Fruit fly (Drosophila melanogaster) whole organism, pupa: Measurements from ENCODE around the gene CG34299.

ENCODE experiments used
- CG10348 ChIP-seq: fragments of 200-800 bp; sonication (Bioruptor generic); IDR thresholded peaks from 2 replicates; pipeline ENCODE4 v1.3.6; 2022; ENCODE audit warnings: missing biosample characterization, missing genetic modification characterization
- CG12605 ChIP-seq: fragments of 200-800 bp; sonication (Bioruptor generic); IDR thresholded peaks from 2 replicates; pipeline ENCODE4 v1.3.6; 2022; ENCODE audit warnings: missing biosample characterization, missing genetic modification characterization
- CG13204 ChIP-seq: fragments of 200-800 bp; sonication (Bioruptor generic); optimal IDR thresholded peaks from 2 replicates; lab custom pipeline; 2018; ENCODE audit warnings: missing biosample characterization, mild to moderate bottlenecking, missing genetic modification characterization, moderate library complexity
- CG14655 ChIP-seq: fragments of 200-800 bp; sonication (Bioruptor generic); optimal IDR thresholded peaks from 3 replicates; lab custom pipeline; 2017; ENCODE audit warnings: mild to moderate bottlenecking, missing biosample characterization, missing genetic modification reagents, missing genetic modification characterization
- CG15710 ChIP-seq: fragments of 200-800 bp; sonication (Bioruptor generic); optimal IDR thresholded peaks from 2 replicates; lab custom pipeline; 2018; ENCODE audit warnings: missing biosample characterization, mild to moderate bottlenecking, missing genetic modification characterization, moderate library complexity
- CG17806 ChIP-seq: fragments of 200-800 bp; sonication (Bioruptor generic); optimal IDR thresholded peaks from 2 replicates; lab custom pipeline; 2018; ENCODE audit warnings: missing biosample characterization, mild to moderate bottlenecking, missing genetic modification characterization, moderate library complexity
- CG32121 ChIP-seq: fragments of 200-800 bp; sonication (Bioruptor generic); IDR thresholded peaks from 2 replicates; pipeline ENCODE4 v1.3.6; 2022; ENCODE audit warnings: missing biosample characterization, missing genetic modification characterization
- CG34367 ChIP-seq: fragments of 200-800 bp; sonication (Bioruptor generic); optimal IDR thresholded peaks from 2 replicates; lab custom pipeline; 2018; ENCODE audit warnings: missing biosample characterization, mild to moderate bottlenecking, missing genetic modification characterization
- CG4496 ChIP-seq: fragments of 200-800 bp; sonication (Bioruptor generic); IDR thresholded peaks from 3 replicates; pipeline ENCODE4 v1.3.6; 2022; ENCODE audit warnings: missing biosample characterization, missing genetic modification characterization
- CG8159 ChIP-seq: fragments of 200-800 bp; sonication (Bioruptor generic); optimal IDR thresholded peaks from 3 replicates; lab custom pipeline; 2018; ENCODE audit warnings: missing biosample characterization, mild to moderate bottlenecking, missing genetic modification characterization, moderate library complexity
- CG8301 ChIP-seq: fragments of 200-800 bp; sonication (Bioruptor generic); optimal IDR thresholded peaks from 2 replicates; lab custom pipeline; 2018; ENCODE audit warnings: missing biosample characterization, mild to moderate bottlenecking, missing genetic modification characterization
- CG9948 ChIP-seq: fragments of 200-800 bp; sonication (Bioruptor generic); optimal IDR thresholded peaks from 2 replicates; lab custom pipeline; 2018; ENCODE audit warnings: missing biosample characterization, mild to moderate bottlenecking, missing genetic modification characterization, moderate library complexity
- D1 ChIP-seq: fragments of 200-800 bp; sonication (Bioruptor generic); optimal IDR thresholded peaks from 2 replicates; lab custom pipeline; 2018; ENCODE audit warnings: missing biosample characterization, mild to moderate bottlenecking, missing genetic modification characterization, moderate library complexity
- EcR ChIP-seq: fragments of 200-800 bp; sonication (Bioruptor generic); optimal IDR thresholded peaks from 3 replicates; lab custom pipeline; 2019; ENCODE audit warnings: missing biosample characterization, missing genetic modification characterization, mild to moderate bottlenecking, moderate library complexity, missing genetic modification reagents
- Ets98B ChIP-seq: fragments of 200-800 bp; sonication (Bioruptor generic); IDR thresholded peaks from 2 replicates; pipeline ENCODE4 v1.3.6; 2022; ENCODE audit warnings: missing biosample characterization, missing genetic modification characterization
- Pif1A ChIP-seq: fragments of 200-800 bp; sonication (Bioruptor generic); optimal IDR thresholded peaks from 3 replicates; lab custom pipeline; 2016; ENCODE audit warnings: missing biosample characterization, missing genetic modification characterization
- Pif1B ChIP-seq: fragments of 200-800 bp; sonication (Bioruptor generic); optimal IDR thresholded peaks from 3 replicates; lab custom pipeline; 2016; ENCODE audit warnings: missing biosample characterization, missing genetic modification characterization
- Snoo ChIP-seq: fragments of 200-800 bp; sonication (Bioruptor generic); optimal IDR thresholded peaks from 3 replicates; lab custom pipeline; 2017; ENCODE audit warnings: missing biosample characterization, mild to moderate bottlenecking, missing genetic modification characterization, inconsistent platforms
- fd96Ca ChIP-seq: fragments of 200-800 bp; sonication (Bioruptor generic); IDR thresholded peaks from 3 replicates; pipeline ENCODE4 v1.3.6; 2022; ENCODE audit warnings: missing biosample characterization, missing genetic modification characterization
- gl ChIP-seq: fragments of 200-800 bp; sonication (Bioruptor generic); optimal IDR thresholded peaks from 2 replicates; lab custom pipeline; 2018; ENCODE audit warnings: missing biosample characterization, mild to moderate bottlenecking, missing genetic modification characterization
- rn ChIP-seq: fragments of 200-800 bp; sonication (Bioruptor generic); IDR thresholded peaks from 2 replicates; pipeline ENCODE4 v1.3.6; 2022; ENCODE audit warnings: missing biosample characterization, missing genetic modification characterization

Gene CG34299

DNA sequence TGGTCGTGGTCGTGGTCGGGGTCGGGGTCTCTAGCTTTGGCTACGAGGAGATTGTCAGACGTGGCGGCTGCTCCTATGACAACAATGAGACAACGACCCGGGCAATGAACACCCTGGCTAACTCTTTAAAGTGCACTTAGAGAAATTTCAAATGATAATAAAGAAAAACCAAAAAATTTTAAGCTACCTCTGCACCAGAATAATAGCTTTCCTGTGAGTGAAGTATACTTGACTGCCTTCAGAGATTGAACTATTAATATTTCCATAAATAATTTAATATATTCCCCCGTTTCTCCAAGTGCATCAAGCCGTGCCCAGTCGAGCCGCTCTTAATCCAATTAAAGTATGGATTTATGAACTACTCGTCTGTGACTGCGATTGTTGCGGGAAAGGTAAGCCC, 14.3 kb downstream of the CG34299 start:
- no peak for TF ChIP-seq CG12605 (GFP tag; lab: Robert Waterston, UW)
- no peak for TF ChIP-seq EcR (GFP tag; lab: Kevin White, UChicago)
- peak; percentile 56 for TF ChIP-seq CG17806
- peak; percentile 52 for TF ChIP-seq CG34367 (tag; lab: Kevin White, UChicago)
- peak; percentile 58 for TF ChIP-seq CG8159
- TF ChIP-seq CG13204 (GFP tag; lab: Kevin White, UChicago) = peak; percentile 8
- TF ChIP-seq gl (tag; lab: Kevin White, UChicago) = no peak
- TF ChIP-seq CG10348 = no peak
- peak; percentile 34; the same call in 1 of the 2 replicates for TF ChIP-seq CG32121 (GFP tag; lab: Robert Waterston, UW)
- peak; percentile 64 for TF ChIP-seq CG9948 (tag; lab: Kevin White, UChicago)
- peak; percentile 70 for TF ChIP-seq Pif1B
- peak; percentile 67 for TF ChIP-seq CG15710 (tag; lab: Kevin White, UChicago)
- peak; percentile 74 for TF ChIP-seq Pif1A
- TF ChIP-seq D1 (tag; lab: Kevin White, UChicago) = no peak
- peak; percentile 55; the same call in 1 of the 3 replicates for TF ChIP-seq fd96Ca
- peak; percentile 66; the same call in 2 of the 3 replicates for TF ChIP-seq CG4496 (GFP tag; lab: Robert Waterston, UW)
- peak; percentile 31 for TF ChIP-seq CG8301
- peak; percentile 56 for TF ChIP-seq Snoo (tag; lab: Kevin White, UChicago)
- 0 out of 2 replicates have a peak, but pooled peaks have one; percentile 31 for TF ChIP-seq rn
- TF ChIP-seq CG14655 (GFP tag; lab: Kevin White, UChicago) = peak; percentile 45
- TF ChIP-seq Ets98B (GFP tag; lab: Robert Waterston, UW) = peak; percentile 14; the same call in 1 of the 2 replicates

DNA sequence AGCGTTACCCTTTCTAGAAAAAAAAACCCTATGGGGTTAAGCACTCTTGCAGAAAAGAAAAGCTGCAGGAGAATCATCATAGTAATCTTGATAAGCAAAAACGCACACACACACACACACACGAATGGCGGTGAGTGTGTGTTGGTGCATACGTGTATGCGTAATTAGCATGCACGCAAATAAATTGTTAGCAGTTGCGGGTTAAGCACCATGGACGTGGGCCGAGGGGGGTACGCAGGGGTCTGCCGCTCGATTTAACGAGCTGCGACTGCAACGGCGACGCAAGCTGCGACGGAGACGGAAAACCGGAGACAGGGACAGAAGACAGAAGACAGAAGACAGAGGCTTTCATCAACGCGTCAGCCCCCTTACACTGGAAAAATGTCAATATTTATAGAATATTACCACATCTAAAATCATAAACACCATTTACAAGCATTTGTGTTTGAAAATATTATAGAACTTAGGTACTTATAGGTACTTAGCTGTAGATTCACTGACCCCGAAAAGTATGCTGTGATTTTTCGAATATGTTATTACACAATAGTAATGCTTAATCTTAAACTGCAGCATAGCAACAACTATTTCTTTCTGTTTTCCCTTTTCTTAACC, 15.4 kb downstream of the CG34299 start:
- TF ChIP-seq CG8159 = peak; percentile 51
- TF ChIP-seq CG13204 (GFP tag; lab: Kevin White, UChicago) = peak; percentile 58
- peak; percentile 65 for TF ChIP-seq EcR (GFP tag; lab: Kevin White, UChicago)
- peak; percentile 20; the same call in 1 of the 3 replicates for TF ChIP-seq fd96Ca
- TF ChIP-seq CG17806 = peak; percentile 74
- no peak for TF ChIP-seq Pif1B
- no peak for TF ChIP-seq CG32121 (GFP tag; lab: Robert Waterston, UW)
- TF ChIP-seq gl (tag; lab: Kevin White, UChicago) = no peak
- TF ChIP-seq CG12605 (GFP tag; lab: Robert Waterston, UW) = peak; percentile 25; the same call in 1 of the 2 replicates
- peak; percentile 41 for TF ChIP-seq CG15710 (tag; lab: Kevin White, UChicago)
- TF ChIP-seq CG9948 (tag; lab: Kevin White, UChicago) = peak; percentile 73
- no peak for TF ChIP-seq Snoo (tag; lab: Kevin White, UChicago)
- TF ChIP-seq rn = 0 out of 2 replicates have a peak, but pooled peaks have one; percentile 15
- TF ChIP-seq CG8301 = no peak
- TF ChIP-seq CG34367 (tag; lab: Kevin White, UChicago) = peak; percentile 67
- peak; percentile 68; the same call in 2 of the 3 replicates for TF ChIP-seq CG4496 (GFP tag; lab: Robert Waterston, UW)
- TF ChIP-seq CG10348 = no peak
- TF ChIP-seq Pif1A = no peak
- TF ChIP-seq, all 21 proteins: peak for 11

- TF ChIP-seq CG12605 (GFP tag; lab: Robert Waterston, UW) (peak; percentile 97), CG13204 (GFP tag; lab: Kevin White, UChicago) (peak; percentile 96), D1 (tag; lab: Kevin White, UChicago) (peak; percentile 91), gl (tag; lab: Kevin White, UChicago) (peak; percentile 94), CG8301 (peak; percentile 92), CG8159 (peak; percentile 94), CG4496 (GFP tag; lab: Robert Waterston, UW) (peak; percentile 99), CG15710 (tag; lab: Kevin White, UChicago) (peak; percentile 99), rn (peak; percentile 94), CG34367 (tag; lab: Kevin White, UChicago) (peak; percentile 98), Pif1A (peak; percentile 93), Snoo (tag; lab: Kevin White, UChicago) (peak; percentile 65), CG9948 (tag; lab: Kevin White, UChicago) (peak; percentile 96), CG17806 (peak; percentile 97), Ets98B (GFP tag; lab: Robert Waterston, UW) (peak; percentile 97), fd96Ca (peak; percentile 96), CG14655 (GFP tag; lab: Kevin White, UChicago) (peak; percentile 94), Pif1B (peak; percentile 90), EcR (GFP tag; lab: Kevin White, UChicago) (peak; percentile 39), CG10348 (peak; percentile 85), CG32121 (GFP tag; lab: Robert Waterston, UW) (peak; percentile 95)
These were observed 16.0 kb downstream of the CG34299 start for dm6 chr3R:30265420-30265819.

DNA sequence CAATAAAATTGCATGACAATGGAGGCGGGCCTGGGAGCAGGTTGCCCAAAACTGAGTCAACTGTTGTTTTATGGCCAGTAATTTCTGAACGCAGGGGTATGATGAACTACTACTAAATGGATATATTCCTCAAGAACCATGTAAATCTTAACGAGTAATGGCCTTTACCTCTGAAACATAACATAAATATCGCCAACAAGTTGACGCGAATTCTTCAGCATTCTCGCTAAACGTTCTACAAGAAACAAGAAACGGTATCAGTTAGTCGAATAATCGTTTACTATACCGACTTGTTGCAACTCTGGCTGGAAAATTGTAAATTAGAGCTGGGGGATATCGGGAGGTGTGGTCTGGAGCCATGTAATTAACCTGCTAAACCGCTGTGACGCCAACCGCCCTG, 19.4 kb downstream of the CG34299 start:
- peak; percentile 19 for TF ChIP-seq CG9948 (tag; lab: Kevin White, UChicago)
- no peak for TF ChIP-seq CG34367 (tag; lab: Kevin White, UChicago)
- TF ChIP-seq CG17806 = peak; percentile 5
- TF ChIP-seq Pif1A = peak; percentile 40
- no peak for TF ChIP-seq rn
- TF ChIP-seq CG4496 (GFP tag; lab: Robert Waterston, UW) = no peak
- peak; percentile 16 for TF ChIP-seq Pif1B
- TF ChIP-seq CG13204 (GFP tag; lab: Kevin White, UChicago) = no peak
- no peak for TF ChIP-seq CG32121 (GFP tag; lab: Robert Waterston, UW)
- TF ChIP-seq CG10348 = no peak
- no peak for TF ChIP-seq EcR (GFP tag; lab: Kevin White, UChicago)
- TF ChIP-seq gl (tag; lab: Kevin White, UChicago) = no peak
- TF ChIP-seq fd96Ca = no peak
- TF ChIP-seq D1 (tag; lab: Kevin White, UChicago) = no peak
- peak; percentile 22 for TF ChIP-seq CG8159
- peak; percentile 9 for TF ChIP-seq Snoo (tag; lab: Kevin White, UChicago)
- no peak for TF ChIP-seq CG8301
- peak; percentile 18 for TF ChIP-seq CG14655 (GFP tag; lab: Kevin White, UChicago)
